Worm (Caenorhabditis elegans): ENCODE data around the gene mrpl-22.

mrpl-22 gene

DNA sequence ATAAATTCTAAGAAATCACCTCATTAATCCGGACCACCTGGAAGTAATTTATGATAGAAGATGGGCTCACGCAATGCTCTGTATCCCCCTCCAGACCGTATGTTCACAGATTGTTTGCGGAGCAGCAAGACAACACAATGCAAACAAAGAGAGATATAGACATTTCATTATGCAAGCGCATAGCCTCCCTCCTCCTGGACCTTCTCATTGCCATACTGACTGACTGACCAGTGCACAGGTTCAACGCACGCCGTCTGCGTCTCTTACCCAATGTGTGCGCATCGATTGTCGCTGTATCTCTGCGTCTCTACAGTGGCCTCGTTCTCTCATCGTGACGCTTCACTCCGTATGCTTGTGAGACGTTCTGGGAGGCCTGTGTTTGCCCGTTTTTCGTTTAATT, 36.4 kb downstream of the mrpl-22 start:
- TF ChIP-seq sma-3 (GFP tag; optimal IDR thresholded peaks at IDR 0.05) (no peak), crh-2 (tag; optimal IDR thresholded peaks at IDR 0.05) (peak; percentile 20), nhr-23 (tag; optimal IDR thresholded peaks at IDR 0.05) (no peak), mdl-1 (tag; optimal IDR thresholded peaks at IDR 0.05) (peak in 1 of 2 experiments; percentile 24), dmd-4 (tag; optimal IDR thresholded peaks at IDR 0.05) (no peak), ztf-1 (GFP tag; conservative IDR thresholded peaks at IDR 0.05) (no peak), lin-13 (GFP tag; optimal IDR thresholded peaks at IDR 0.05) (no peak), sma-9 (GFP tag; optimal IDR thresholded peaks at IDR 0.05) (no peak), sma-9 (tag; optimal IDR thresholded peaks at IDR 0.05) (no peak), nhr-77 (tag; optimal IDR thresholded peaks at IDR 0.05) (no peak), nhr-129 (tag; optimal IDR thresholded peaks at IDR 0.05) (peak; percentile 46), elt-1 (tag; optimal IDR thresholded peaks at IDR 0.05) (no peak), lsy-2 (tag; optimal IDR thresholded peaks at IDR 0.05) (peak; percentile 38 to 61), sem-4 (tag; optimal IDR thresholded peaks at IDR 0.05) (no peak), nhr-21 (tag; optimal IDR thresholded peaks at IDR 0.05) (no peak), aly-2 (tag; optimal IDR thresholded peaks at IDR 0.05) (no peak), F13H6.1 (tag; optimal IDR thresholded peaks at IDR 0.05) (peak; percentile 83), snpc-4 (tag; optimal IDR thresholded peaks at IDR 0.05) (no peak), unc-62 (GFP tag; optimal IDR thresholded peaks at IDR 0.05) (no peak), peb-1 (tag; optimal IDR thresholded peaks at IDR 0.05) (no peak), lin-11 (tag; optimal IDR thresholded peaks at IDR 0.05) (peak; percentile 34), nhr-11 (tag; optimal IDR thresholded peaks at IDR 0.05) (no peak), unc-55 (GFP tag; optimal IDR thresholded peaks at IDR 0.05) (peak; percentile 62), ztf-11 (tag; optimal IDR thresholded peaks at IDR 0.05) (no peak), unc-39 (tag; optimal IDR thresholded peaks at IDR 0.05) (no peak), ceh-82 (tag; optimal IDR thresholded peaks at IDR 0.05) (no peak), gmeb-1 (tag; optimal IDR thresholded peaks at IDR 0.05) (no peak), Y55F3AM.14 (GFP tag; optimal IDR thresholded peaks at IDR 0.05) (no peak), lin-39 (tag; optimal IDR thresholded peaks at IDR 0.05) (no peak), skn-1 (tag; optimal IDR thresholded peaks at IDR 0.05) (no peak), zag-1 (tag; optimal IDR thresholded peaks at IDR 0.05) (peak; percentile 20), R02D3.7 (tag; optimal IDR thresholded peaks at IDR 0.05) (no peak), egl-27 (tag; optimal IDR thresholded peaks at IDR 0.05) (peak; percentile 5), alr-1 (tag; optimal IDR thresholded peaks at IDR 0.05) (no peak), nhr-12 (tag; optimal IDR thresholded peaks at IDR 0.05) (no peak), ceh-16 (tag; optimal IDR thresholded peaks at IDR 0.05) (no peak), nhr-237 (tag; optimal IDR thresholded peaks at IDR 0.05) (no peak), elt-3 (tag; optimal IDR thresholded peaks at IDR 0.05) (no peak), mab-5 (tag; optimal IDR thresholded peaks at IDR 0.05) (peak; percentile 20), ZK546.5 (tag; optimal IDR thresholded peaks at IDR 0.05) (no peak), nhr-6 (tag; optimal IDR thresholded peaks at IDR 0.05) (no peak), mbf-1 (tag; optimal IDR thresholded peaks at IDR 0.05) (no peak), ztf-4 (tag; optimal IDR thresholded peaks at IDR 0.05) (no peak), ama-1 (optimal IDR thresholded peaks at IDR 0.05) (no peak), C34F6.9 (tag; optimal IDR thresholded peaks at IDR 0.05) (peak; percentile 53), nhr-10 (tag; optimal IDR thresholded peaks at IDR 0.05) (no peak), blmp-1 (tag; optimal IDR thresholded peaks at IDR 0.05; ENCODE audit: insufficient read depth) (no peak), nhr-25 (tag; optimal IDR thresholded peaks at IDR 0.05) (peak; percentile 6), fos-1 (tag; optimal IDR thresholded peaks at IDR 0.05) (peak; percentile 18)

DNA sequence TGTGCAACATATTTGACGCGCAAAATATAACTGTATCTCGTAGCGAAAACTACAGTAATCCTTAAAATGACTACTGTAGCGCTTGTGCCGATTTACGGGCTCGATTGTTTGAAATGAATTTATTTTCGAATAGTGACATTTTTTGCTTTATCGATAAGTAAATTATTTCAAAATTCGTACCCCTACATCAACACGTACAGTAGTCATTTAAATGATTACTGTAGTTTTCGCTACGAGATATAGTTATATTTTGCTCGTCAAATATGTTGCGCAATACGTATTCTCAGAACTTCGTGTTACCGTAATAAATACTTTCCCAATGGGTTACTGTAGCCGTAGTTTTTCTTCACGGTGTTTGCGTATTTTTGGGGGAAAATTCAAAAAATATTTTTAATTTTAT, 37.6 kb downstream of the mrpl-22 start:
- no peak for TF ChIP-seq alr-1 (tag; optimal IDR thresholded peaks at IDR 0.05)
- no peak for TF ChIP-seq mbf-1 (tag; optimal IDR thresholded peaks at IDR 0.05)
- TF ChIP-seq lin-11 (tag; optimal IDR thresholded peaks at IDR 0.05): no peak
- no peak for TF ChIP-seq skn-1 (tag; optimal IDR thresholded peaks at IDR 0.05)
